Worm (Caenorhabditis elegans) whole organism, midembryonic: ENCODE data around the gene C16D9.9.

Experiments used
- T22C8.4 ChIP-seq: fragments of 200-800 bp; sonication (Bioruptor generic); IDR thresholded peaks from 2 replicates; pipeline ENCODE4 v1.3.6; 2022; ENCODE audit warnings: missing genetic modification characterization, missing compliant biosample characterization
- cog-1 ChIP-seq: sonication (generic microtip); optimal IDR thresholded peaks from 2 replicates; lab custom pipeline; 2016; ENCODE audit warnings: missing genetic modification characterization, missing compliant biosample characterization
- flt-1 ChIP-seq: fragments of 200-800 bp; sonication (Bioruptor generic); IDR thresholded peaks from 2 replicates; pipeline ENCODE4 v1.3.6; 2022; ENCODE audit warnings: missing genetic modification characterization, missing compliant biosample characterization
- klf-2 ChIP-seq: fragments of 200-800 bp; sonication (Bioruptor generic); conservative IDR thresholded peaks from 2 replicates; pipeline ENCODE4 v1.3.6; 2022; ENCODE audit warnings: missing genetic modification reagents, missing genetic modification characterization, missing compliant biosample characterization
- med-1 ChIP-seq: sonication (generic microtip); optimal IDR thresholded peaks from 2 replicates; lab custom pipeline; 2017; ENCODE audit warnings: missing genetic modification characterization, mild to moderate bottlenecking, missing compliant biosample characterization, antibody characterized with exemption, missing genetic modification reagents; ENCODE audit not compliant: insufficient read depth
- ref-1 ChIP-seq: fragments of 200-800 bp; sonication (Bioruptor generic); conservative IDR thresholded peaks from 2 replicates; pipeline ENCODE4 v1.3.6; 2022; ENCODE audit warnings: missing genetic modification reagents, missing genetic modification characterization, missing compliant biosample characterization
- tab-1 ChIP-seq: fragments of 200-800 bp; sonication (Bioruptor generic); IDR thresholded peaks from 2 replicates; pipeline ENCODE4 v1.3.6; 2022; ENCODE audit warnings: missing genetic modification characterization, missing compliant biosample characterization
- ztf-23 ChIP-seq: fragments of 200-800 bp; sonication (Bioruptor generic); IDR thresholded peaks from 2 replicates; pipeline ENCODE4 v1.3.6; 2022; ENCODE audit warnings: missing genetic modification reagents, missing genetic modification characterization, missing compliant biosample characterization
- ztf-29 ChIP-seq: fragments of 200-800 bp; sonication (Bioruptor generic); IDR thresholded peaks from 2 replicates; pipeline ENCODE4 v1.3.6; 2022; ENCODE audit warnings: missing genetic modification reagents, missing genetic modification characterization, missing compliant biosample characterization

C16D9.9 gene

ce11 chrV:8305940-8306339 is 41.9 kb downstream of the C16D9.9 start:
- TF ChIP-seq T22C8.4 (GFP tag; lab: Robert Waterston, UW) (no peak), ztf-29 (GFP tag; lab: Robert Waterston, UW) (no peak), med-1 (GFP tag; lab: Kevin White, UChicago) (no peak), tab-1 (no peak), klf-2 (GFP tag; lab: Robert Waterston, UW) (no peak), ref-1 (GFP tag; lab: Robert Waterston, UW) (no peak), cog-1 (no peak), flt-1 (GFP tag; lab: Robert Waterston, UW) (no peak), ztf-23 (no peak)

ce11 chrV:8306366-8306765 is 42.3 kb downstream of the C16D9.9 start, which contains the start of gene W02D7.8:
Gene W02D7.8, minus strand, starts transcription at chrV:8306466.
- no peak for TF ChIP-seq flt-1 (GFP tag; lab: Robert Waterston, UW)
- TF ChIP-seq klf-2 (GFP tag; lab: Robert Waterston, UW), result no peak
- no peak for TF ChIP-seq ztf-29 (GFP tag; lab: Robert Waterston, UW)
- TF ChIP-seq ref-1 (GFP tag; lab: Robert Waterston, UW), result no peak
- TF ChIP-seq cog-1, result no peak
- no peak for TF ChIP-seq tab-1
- TF ChIP-seq T22C8.4 (GFP tag; lab: Robert Waterston, UW), result no peak
- no peak for TF ChIP-seq ztf-23
- TF ChIP-seq med-1 (GFP tag; lab: Kevin White, UChicago), result no peak

ce11 chrV:8307013-8307412 is 43.0 kb downstream of the C16D9.9 start:
- TF ChIP-seq klf-2 (GFP tag; lab: Robert Waterston, UW) (no peak), flt-1 (GFP tag; lab: Robert Waterston, UW) (no peak), med-1 (GFP tag; lab: Kevin White, UChicago) (no peak), ztf-23 (no peak), ref-1 (GFP tag; lab: Robert Waterston, UW) (no peak), ztf-29 (GFP tag; lab: Robert Waterston, UW) (no peak), T22C8.4 (GFP tag; lab: Robert Waterston, UW) (no peak), cog-1 (no peak), tab-1 (no peak)

ce11 chrV:8307681-8308080 is 43.6 kb downstream of the C16D9.9 start, which contains the start of gene clec-218:
Gene clec-218, plus strand, starts transcription at chrV:8307942.
- TF ChIP-seq cog-1, result no peak
- TF ChIP-seq ref-1 (GFP tag; lab: Robert Waterston, UW), result no peak
- no peak for TF ChIP-seq tab-1
- TF ChIP-seq ztf-29 (GFP tag; lab: Robert Waterston, UW), result no peak
- no peak for TF ChIP-seq ztf-23
- no peak for TF ChIP-seq flt-1 (GFP tag; lab: Robert Waterston, UW)
- TF ChIP-seq med-1 (GFP tag; lab: Kevin White, UChicago), result no peak
- no peak for TF ChIP-seq T22C8.4 (GFP tag; lab: Robert Waterston, UW)
- TF ChIP-seq klf-2 (GFP tag; lab: Robert Waterston, UW), result no peak

ce11 chrV:8311210-8311609 is 47.2 kb downstream of the C16D9.9 start, which contains the start of gene W02D7.12:
Gene W02D7.12, plus strand, starts transcription at chrV:8311510.
- TF ChIP-seq cog-1 (no peak), tab-1 (no peak), flt-1 (GFP tag; lab: Robert Waterston, UW) (no peak), ztf-23 (no peak), T22C8.4 (GFP tag; lab: Robert Waterston, UW) (no peak), med-1 (GFP tag; lab: Kevin White, UChicago) (no peak), ztf-29 (GFP tag; lab: Robert Waterston, UW) (no peak), ref-1 (GFP tag; lab: Robert Waterston, UW) (no peak)
